Worm (Caenorhabditis elegans) whole organism, L2 larva: ENCODE data around the gene cwc-15.

Experiments
- C34F6.9 ChIP-seq: fragments of 150-350 bp; optimal IDR thresholded peaks from 2 replicates; lab custom pipeline; 2014; ENCODE audit warnings: missing biosample characterization, missing genetic modification characterization
- F13H6.1 ChIP-seq: sonication (generic microtip); optimal IDR thresholded peaks from 2 replicates; lab custom pipeline; 2016; ENCODE audit warnings: missing genetic modification characterization, missing compliant biosample characterization
- R02D3.7 ChIP-seq: fragments of 150-350 bp; optimal IDR thresholded peaks from 2 replicates; lab custom pipeline; 2014; ENCODE audit warnings: missing biosample characterization, missing genetic modification characterization
- alr-1 ChIP-seq: fragments of 150-350 bp; optimal IDR thresholded peaks from 2 replicates; lab custom pipeline; 2014; ENCODE audit warnings: missing biosample characterization, missing genetic modification characterization
- aly-2 ChIP-seq: fragments of 150-350 bp; optimal IDR thresholded peaks from 2 replicates; lab custom pipeline; 2014; ENCODE audit warnings: missing biosample characterization, missing genetic modification characterization
- ama-1 ChIP-seq: fragments of 150-350 bp; optimal IDR thresholded peaks from 2 replicates; lab custom pipeline; 2018; ENCODE audit warnings: inconsistent platforms
- ceh-16 ChIP-seq: fragments of 150-350 bp; optimal IDR thresholded peaks from 2 replicates; lab custom pipeline; 2014; ENCODE audit warnings: missing biosample characterization, missing genetic modification characterization
- crh-2 ChIP-seq: sonication (generic microtip); optimal IDR thresholded peaks from 2 replicates; lab custom pipeline; 2017; ENCODE audit warnings: missing biosample characterization, missing genetic modification characterization
- egl-27 ChIP-seq: sonication (generic microtip); optimal IDR thresholded peaks from 3 replicates; lab custom pipeline; 2017; ENCODE audit warnings: missing biosample characterization, missing genetic modification reagents, missing genetic modification characterization
- elt-3 ChIP-seq: sonication (generic microtip); optimal IDR thresholded peaks from 2 replicates; lab custom pipeline; 2017; ENCODE audit warnings: missing biosample characterization, missing genetic modification characterization
- fos-1 ChIP-seq: fragments of 150-350 bp; optimal IDR thresholded peaks from 2 replicates; lab custom pipeline; 2014; ENCODE audit warnings: missing biosample characterization, missing genetic modification characterization
- gmeb-1 ChIP-seq: fragments of 150-350 bp; optimal IDR thresholded peaks from 2 replicates; lab custom pipeline; 2014; ENCODE audit warnings: missing biosample characterization, missing genetic modification characterization
- lin-11 ChIP-seq: fragments of 150-350 bp; sonication (generic microtip); optimal IDR thresholded peaks from 2 replicates; lab custom pipeline; 2014; ENCODE audit warnings: missing biosample characterization, missing genetic modification characterization, inconsistent platforms, mixed read lengths
- lin-13 ChIP-seq: fragments of 150-350 bp; optimal IDR thresholded peaks from 2 replicates; lab custom pipeline; 2014; ENCODE audit warnings: missing biosample characterization, missing genetic modification reagents, missing genetic modification characterization
- lsy-2 ChIP-seq, 2 experiments: fragments of 150-350 bp in 1 of 2; sonication (generic microtip) in 1 of 2; optimal IDR thresholded peaks; 2 replicates each; lab custom pipeline; 2014 to 2017; ENCODE audit warnings: missing biosample characterization in 2 of 2, missing genetic modification characterization in 2 of 2
- mab-5 ChIP-seq: fragments of 150-350 bp; optimal IDR thresholded peaks from 2 replicates; lab custom pipeline; 2014; ENCODE audit warnings: missing biosample characterization, missing genetic modification characterization
- mbf-1 ChIP-seq: sonication (generic microtip); optimal IDR thresholded peaks from 2 replicates; lab custom pipeline; 2017; ENCODE audit warnings: missing biosample characterization, missing genetic modification characterization
- mdl-1 ChIP-seq, 2 experiments: fragments of 150-350 bp in 1 of 2; sonication (generic microtip) in 1 of 2; optimal IDR thresholded peaks; 2 replicates each; lab custom pipeline; 2017; ENCODE audit warnings: missing biosample characterization in 2 of 2, missing genetic modification characterization in 2 of 2
- nhr-21 ChIP-seq: fragments of 150-350 bp; optimal IDR thresholded peaks from 2 replicates; lab custom pipeline; 2014; ENCODE audit warnings: missing biosample characterization, missing genetic modification characterization
- nhr-237 ChIP-seq: fragments of 150-350 bp; optimal IDR thresholded peaks from 2 replicates; lab custom pipeline; 2014; ENCODE audit warnings: missing biosample characterization, missing genetic modification characterization
- nhr-25 ChIP-seq: fragments of 150-350 bp; sonication (generic microtip); optimal IDR thresholded peaks from 3 replicates; lab custom pipeline; 2014; ENCODE audit warnings: missing biosample characterization, missing genetic modification characterization
- nhr-6 ChIP-seq: fragments of 150-350 bp; optimal IDR thresholded peaks from 2 replicates; lab custom pipeline; 2014; ENCODE audit warnings: missing biosample characterization, missing genetic modification characterization
- nhr-77 ChIP-seq: fragments of 150-350 bp; optimal IDR thresholded peaks from 2 replicates; lab custom pipeline; 2014; ENCODE audit warnings: missing biosample characterization, missing genetic modification characterization
- peb-1 ChIP-seq: fragments of 150-350 bp; optimal IDR thresholded peaks from 2 replicates; lab custom pipeline; 2014; ENCODE audit warnings: missing biosample characterization, missing genetic modification characterization
- sem-4 ChIP-seq: fragments of 150-350 bp; optimal IDR thresholded peaks from 2 replicates; lab custom pipeline; 2014; ENCODE audit warnings: missing biosample characterization, missing genetic modification reagents, missing genetic modification characterization
- skn-1 ChIP-seq: sonication (generic microtip); optimal IDR thresholded peaks from 2 replicates; lab custom pipeline; 2017; ENCODE audit warnings: missing biosample characterization, missing genetic modification characterization
- sma-3 ChIP-seq: sonication (generic microtip); optimal IDR thresholded peaks from 2 replicates; lab custom pipeline; 2016; ENCODE audit warnings: missing genetic modification reagents, missing genetic modification characterization, missing compliant biosample characterization
- sma-9 ChIP-seq, 2 experiments: fragments of 150-350 bp in 1 of 2; sonication (generic microtip) in 1 of 2; optimal IDR thresholded peaks; 2 replicates each; lab custom pipeline; 2014 to 2016; ENCODE audit warnings: missing genetic modification characterization in 2 of 2, mild to moderate bottlenecking in 1 of 2, missing biosample characterization in 1 of 2, missing compliant biosample characterization in 1 of 2, missing genetic modification reagents in 1 of 2, moderate library complexity in 1 of 2
- snpc-4 ChIP-seq: fragments of 150-350 bp; optimal IDR thresholded peaks from 2 replicates; lab custom pipeline; 2014; ENCODE audit warnings: missing biosample characterization, missing genetic modification characterization
- unc-62 ChIP-seq: fragments of 150-350 bp; optimal IDR thresholded peaks from 2 replicates; lab custom pipeline; 2014; ENCODE audit warnings: missing biosample characterization, missing genetic modification reagents, missing genetic modification characterization
- zag-1 ChIP-seq: fragments of 150-350 bp; optimal IDR thresholded peaks from 2 replicates; lab custom pipeline; 2014; ENCODE audit warnings: missing biosample characterization, missing genetic modification characterization
- ztf-11 ChIP-seq: sonication (generic microtip); optimal IDR thresholded peaks from 2 replicates; lab custom pipeline; 2017; ENCODE audit warnings: missing biosample characterization, missing genetic modification characterization
- ztf-4 ChIP-seq: fragments of 150-350 bp; optimal IDR thresholded peaks from 2 replicates; lab custom pipeline; 2014; ENCODE audit warnings: missing biosample characterization, missing genetic modification characterization

cwc-15 gene

ce11 chrV:16023051-16023450, at the start of gene cwc-15:
Gene cwc-15, plus strand, starts transcription at chrV:16023351.
- TF ChIP-seq C34F6.9 (tag; lab: Kevin White, UChicago) (no peak), skn-1 (tag; lab: Kevin White, UChicago) (no peak), nhr-6 (tag; lab: Kevin White, UChicago) (no peak), nhr-25 (tag; lab: Kevin White, UChicago) (no peak), nhr-77 (no peak), alr-1 (tag; lab: Kevin White, UChicago) (no peak), sma-3 (no peak), nhr-21 (tag; lab: Kevin White, UChicago) (no peak), lin-11 (tag; lab: Kevin White, UChicago) (no peak), ama-1 (no peak), mbf-1 (tag; lab: Kevin White, UChicago) (no peak), crh-2 (tag; lab: Kevin White, UChicago) (no peak)

DNA sequence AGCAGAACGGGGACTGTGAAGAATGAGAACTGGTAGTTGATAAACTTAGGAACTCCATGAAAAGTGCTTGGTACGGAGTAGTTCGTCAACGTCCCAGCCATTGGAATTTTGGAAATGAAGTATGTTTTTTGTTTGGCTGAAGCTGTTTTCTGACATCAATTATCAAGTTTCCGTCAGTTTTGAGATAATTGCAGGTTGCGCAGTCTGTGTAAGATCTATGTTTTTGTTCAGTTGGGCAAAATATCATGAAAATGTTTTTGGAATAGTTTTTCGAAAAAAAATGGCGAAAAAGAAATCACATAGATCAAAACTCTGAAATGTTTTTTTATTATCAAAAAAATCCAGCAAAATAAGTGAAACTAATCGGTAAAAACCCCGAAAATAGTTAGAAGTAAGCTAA, 48.3 kb upstream of the cwc-15 start, which contains the start of gene sru-22:
TSS of gene sru-22 (minus strand) at position 101 of the 400 bp plus-strand sequence.
- TF ChIP-seq nhr-237 (tag; lab: Kevin White, UChicago) = no peak
- no peak for TF ChIP-seq aly-2
- TF ChIP-seq sma-9 (GFP tag; optimal IDR thresholded peaks at IDR 0.05; lab: Kevin White, UChicago) = no peak
- TF ChIP-seq sma-9 (tag; optimal IDR thresholded peaks at IDR 0.05; lab: Kevin White, UChicago) = no peak
- no peak for TF ChIP-seq nhr-77
- no peak for TF ChIP-seq peb-1 (tag; lab: Kevin White, UChicago)
- no peak for TF ChIP-seq skn-1 (tag; lab: Kevin White, UChicago)
- TF ChIP-seq sem-4 = no peak
- no peak for TF ChIP-seq egl-27
- TF ChIP-seq lin-13 = no peak
- no peak for TF ChIP-seq crh-2 (tag; lab: Kevin White, UChicago)
- TF ChIP-seq R02D3.7 = no peak
- TF ChIP-seq ztf-11 (tag; lab: Kevin White, UChicago) = no peak
- TF ChIP-seq sma-3 = no peak
- TF ChIP-seq unc-62 = no peak
- no peak for TF ChIP-seq lsy-2 (tag; optimal IDR thresholded peaks at IDR 0.05; lab: Kevin White, UChicago)
- no peak for TF ChIP-seq lin-11 (tag; lab: Kevin White, UChicago)
- TF ChIP-seq, all 48 proteins: peak for 0

DNA sequence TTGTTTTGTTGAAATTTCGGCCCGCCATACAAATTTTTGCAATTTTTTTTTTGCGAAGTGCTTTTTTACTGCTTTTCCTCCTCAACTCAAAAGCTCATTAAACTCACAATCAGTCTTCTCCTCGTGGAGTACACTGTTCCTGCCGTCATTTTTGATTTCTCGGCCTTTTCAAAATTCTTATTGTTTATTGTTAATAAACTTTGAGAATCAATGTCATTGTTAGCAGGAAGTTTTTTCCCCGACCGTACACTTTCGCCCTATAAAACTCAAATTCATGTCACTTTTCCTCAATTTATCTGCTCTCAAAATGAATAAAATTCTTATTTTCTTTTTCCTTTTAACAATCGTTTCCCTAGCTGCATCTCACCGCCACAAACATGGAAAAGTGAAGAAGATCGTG, 47.3 kb upstream of the cwc-15 start, which contains the start of gene clec-232:
TSS of gene clec-232 (plus strand) at position 301 of the 400 bp plus-strand sequence.
- no peak for TF ChIP-seq mab-5 (tag; lab: Kevin White, UChicago)
- no peak for TF ChIP-seq gmeb-1 (tag; lab: Kevin White, UChicago)
- no peak for TF ChIP-seq ama-1
- no peak for TF ChIP-seq F13H6.1 (tag; lab: Kevin White, UChicago)
- TF ChIP-seq ceh-16 (tag; lab: Kevin White, UChicago) = no peak
- TF ChIP-seq zag-1 (tag; lab: Kevin White, UChicago) = no peak

DNA sequence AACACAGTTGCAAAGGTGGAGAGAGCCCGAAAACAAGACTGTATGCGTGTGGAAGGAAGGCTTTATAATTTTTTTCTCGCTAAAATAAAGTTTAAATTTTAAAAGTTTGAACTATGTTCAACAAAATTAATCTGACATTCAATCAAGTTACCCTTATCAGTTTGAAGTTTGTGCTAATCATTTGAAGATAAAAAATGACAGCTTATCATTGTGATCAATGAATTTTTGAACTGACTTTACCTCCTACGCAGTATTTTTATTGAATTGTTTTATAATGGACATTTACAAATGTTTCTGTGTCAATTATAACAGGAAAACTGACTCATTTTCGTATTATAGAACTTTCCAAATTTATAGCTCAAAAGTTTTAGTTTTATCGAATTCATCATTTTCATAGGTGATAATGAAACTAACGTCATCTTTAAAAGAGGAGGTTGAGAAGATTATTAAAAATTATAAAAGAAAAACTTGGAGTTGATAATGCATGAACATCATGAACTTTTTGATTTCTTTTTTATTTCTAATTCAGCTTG, 44.9 kb upstream of the cwc-15 start, which contains the start of gene oac-20:
TSS of gene oac-20 (plus strand) at position 483 of the 533 bp plus-strand sequence.
- TF ChIP-seq lsy-2 (tag; optimal IDR thresholded peaks at IDR 0.05; lab: Kevin White, UChicago) (no peak), fos-1 (peak; percentile 76), nhr-25 (tag; lab: Kevin White, UChicago) (no peak)
- TF ChIP-seq, all 48 proteins: peak for 1

DNA sequence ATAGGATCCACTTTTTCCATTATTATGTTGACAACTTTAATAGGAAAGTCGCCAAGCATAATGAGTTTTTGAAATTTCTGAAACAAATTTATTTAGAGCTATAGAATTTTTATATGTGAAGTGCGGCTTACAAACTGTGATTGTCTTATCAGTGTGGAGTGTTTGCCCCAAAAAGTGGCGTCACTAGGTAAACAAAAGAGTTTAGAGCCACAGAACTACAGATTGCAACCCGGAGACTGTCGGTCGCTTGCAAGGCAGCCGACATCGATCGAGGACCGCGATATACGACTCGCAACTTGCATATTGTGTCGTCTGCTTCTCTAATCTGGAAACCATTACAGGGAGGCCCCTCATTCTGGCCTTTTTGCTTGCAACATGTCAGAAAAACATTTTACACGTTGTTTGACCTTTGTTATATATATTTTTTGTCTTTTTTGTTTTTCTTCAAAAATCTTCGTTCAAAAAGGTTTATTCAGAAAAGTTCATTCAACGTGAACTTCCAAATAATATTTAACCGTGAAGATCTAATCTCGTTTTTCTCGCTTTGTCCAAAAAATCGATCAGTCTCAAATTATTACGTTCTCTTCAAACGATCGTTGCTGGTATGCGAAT, 40.3 kb upstream of the cwc-15 start, which contains the start of the genes fbxa-99 and F36G9.13:
TSS of gene fbxa-99 (minus strand) at position 122 of the 612 bp plus-strand sequence.
TSS of gene F36G9.13 (plus strand) at position 562 of the 612 bp plus-strand sequence.
- TF ChIP-seq ztf-4 (tag; lab: Kevin White, UChicago) (no peak), mab-5 (tag; lab: Kevin White, UChicago) (no peak), elt-3 (tag; lab: Kevin White, UChicago) (no peak), mdl-1 (tag; optimal IDR thresholded peaks at IDR 0.05; lab: Kevin White, UChicago) (no peak), gmeb-1 (tag; lab: Kevin White, UChicago) (no peak), fos-1 (peak; percentile 36), snpc-4 (tag; lab: Kevin White, UChicago) (peak; percentile 56)
